Worm (Caenorhabditis elegans): ENCODE measurements around the gene F16B12.1.

- TF ChIP-seq W03F9.2 (tag; optimal IDR thresholded peaks at IDR 0.05): no peak
- no peak for TF ChIP-seq him-1 (tag; optimal IDR thresholded peaks at IDR 0.05)
- TF ChIP-seq dao-5 (tag; optimal IDR thresholded peaks at IDR 0.05): no peak
Observed at ce11 chrX:14113347-14113746, 28.0 kb downstream of the F16B12.1 start, which contains the start of gene nhr-281.
